Fruit fly (Drosophila melanogaster) whole organism, wandering third instar larva: ENCODE measurements around the gene RPA3.

Source experiments
- Abd-B ChIP-seq: fragments of >200 bp; optimal IDR thresholded peaks from 2 replicates; lab custom pipeline; 2017; ENCODE audit warnings: missing biosample characterization, missing genetic modification characterization
- CrebA ChIP-seq: fragments of 200-800 bp; sonication (Bioruptor generic); optimal IDR thresholded peaks from 2 replicates; lab custom pipeline; 2016; ENCODE audit warnings: missing biosample characterization, mild to moderate bottlenecking, missing genetic modification characterization, borderline replicate concordance
- Hr78 ChIP-seq: fragments of >200 bp; optimal IDR thresholded peaks from 2 replicates; lab custom pipeline; 2017; ENCODE audit warnings: missing biosample characterization, missing genetic modification characterization
- Vsx2 ChIP-seq: fragments of 200-300, 225-300 bp; sonication (Bioruptor generic); optimal IDR thresholded peaks from 2 replicates; lab custom pipeline; 2018; ENCODE audit warnings: missing biosample characterization, missing genetic modification characterization; ENCODE audit not compliant: partially characterized antibody
- brk ChIP-seq: fragments of 200-800 bp; sonication (Bioruptor generic); optimal IDR thresholded peaks from 2 replicates; lab custom pipeline; 2016; ENCODE audit warnings: missing biosample characterization, mild to moderate bottlenecking, missing genetic modification characterization
- fru ChIP-seq: fragments of 200-800 bp; sonication (Bioruptor generic); optimal IDR thresholded peaks from 3 replicates; lab custom pipeline; 2016; ENCODE audit warnings: missing biosample characterization, mild to moderate bottlenecking, missing genetic modification characterization
- h ChIP-seq: fragments of 200-800 bp; sonication (Bioruptor generic); optimal IDR thresholded peaks from 3 replicates; lab custom pipeline; 2016; ENCODE audit warnings: missing biosample characterization, mild to moderate bottlenecking, missing genetic modification characterization
- pan ChIP-seq: fragments of >200 bp; optimal IDR thresholded peaks from 2 replicates; lab custom pipeline; 2017
- rgr ChIP-seq: fragments of 200-800 bp; sonication (Bioruptor generic); optimal IDR thresholded peaks from 3 replicates; lab custom pipeline; 2016; ENCODE audit warnings: missing biosample characterization, mild to moderate bottlenecking, missing genetic modification characterization
- usp ChIP-seq: fragments of >200 bp; optimal IDR thresholded peaks from 2 replicates; lab custom pipeline; 2017; ENCODE audit warnings: missing biosample characterization, missing genetic modification characterization

DNA sequence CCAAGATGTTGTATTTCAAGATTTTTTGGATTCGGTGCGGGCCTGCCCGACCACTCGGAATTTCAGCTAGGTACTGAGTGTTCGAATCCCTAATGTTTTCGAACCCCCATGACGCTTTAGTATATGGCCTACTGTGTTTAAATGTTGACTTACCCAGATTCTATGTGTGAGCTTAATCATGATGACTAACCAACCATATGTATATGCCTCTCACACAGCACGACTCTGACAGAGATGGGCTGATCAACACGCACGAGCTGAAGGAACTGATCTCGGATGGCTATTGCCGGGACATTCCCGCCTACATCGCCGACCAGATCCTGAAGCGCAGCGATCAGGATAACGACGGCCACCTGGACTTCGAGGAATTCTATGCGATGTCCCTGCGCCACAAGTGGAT is 11.5 kb downstream of the RPA3 start, which contains the start of gene CG2533:
- TF ChIP-seq h (GFP tag; lab: Kevin White, UChicago) (no peak), Hr78 (GFP tag; lab: Kevin White, UChicago) (no peak), brk (GFP tag; lab: Kevin White, UChicago) (no peak), fru (GFP tag; lab: Kevin White, UChicago) (no peak), pan (lab: Kevin White, UChicago) (no peak), usp (GFP tag; lab: Kevin White, UChicago) (no peak), Vsx2 (GFP tag; lab: Kevin White, UChicago) (no peak), rgr (GFP tag; lab: Kevin White, UChicago) (no peak), Abd-B (GFP tag; lab: Kevin White, UChicago) (no peak), CrebA (GFP tag; lab: Kevin White, UChicago) (no peak)
